Fruit fly (Drosophila melanogaster): ENCODE data around the gene Atu.

Gene Atu

dm6 chr3R:5588573-5588972, 24.6 kb upstream of the Atu start, which contains the start of gene PolZ2:
Gene PolZ2, plus strand, starts transcription at chr3R:5588873.
- no peak for TF ChIP-seq fd85E (GFP tag; optimal IDR thresholded peaks at IDR 0.05)
- no peak for TF ChIP-seq pdm3 (GFP tag; optimal IDR thresholded peaks at IDR 0.05)
- TF ChIP-seq CG10631 (GFP tag; optimal IDR thresholded peaks at IDR 0.05) = no peak
- TF ChIP-seq CG8319 (GFP tag; optimal IDR thresholded peaks at IDR 0.05) = no peak
- no peak for TF ChIP-seq CG7368 (GFP tag; optimal IDR thresholded peaks at IDR 0.05)
- TF ChIP-seq fd59A (GFP tag; optimal IDR thresholded peaks at IDR 0.05) = no peak
- TF ChIP-seq lz (GFP tag; optimal IDR thresholded peaks at IDR 0.05) = no peak
- TF ChIP-seq dsx (GFP tag; optimal IDR thresholded peaks at IDR 0.05; ENCODE audit: poor library complexity, severe bottlenecking) = no peak
- no peak for TF ChIP-seq vri (GFP tag; optimal IDR thresholded peaks at IDR 0.05)
- TF ChIP-seq Sox15 (GFP tag; optimal IDR thresholded peaks at IDR 0.05) = no peak
- TF ChIP-seq spab (GFP tag; optimal IDR thresholded peaks at IDR 0.05) = no peak
- TF ChIP-seq CG9139 (GFP tag; optimal IDR thresholded peaks at IDR 0.05) = no peak

- TF ChIP-seq Met (GFP tag; optimal IDR thresholded peaks at IDR 0.05) (no peak), fkh (GFP tag; optimal IDR thresholded peaks at IDR 0.05) (peak; percentile 92), dsx (GFP tag; optimal IDR thresholded peaks at IDR 0.05; ENCODE audit: poor library complexity, severe bottlenecking) (peak; percentile 38), CG6854 (GFP tag; optimal IDR thresholded peaks at IDR 0.05) (peak; percentile 10), lz (GFP tag; optimal IDR thresholded peaks at IDR 0.05) (peak; percentile 26), CG3032 (tag; optimal IDR thresholded peaks at IDR 0.05) (peak; percentile 58), CG31627 (GFP tag; optimal IDR thresholded peaks at IDR 0.05) (peak; percentile 49), Sox15 (GFP tag; optimal IDR thresholded peaks at IDR 0.05) (peak; percentile 2), cyc (GFP tag; optimal IDR thresholded peaks at IDR 0.05) (peak; percentile 37), topi (GFP tag; optimal IDR thresholded peaks at IDR 0.05) (peak; percentile 20), Ets96B (tag; optimal IDR thresholded peaks at IDR 0.05) (peak; percentile 7), net (GFP tag; optimal IDR thresholded peaks at IDR 0.05) (no peak), CG1621 (tag; optimal IDR thresholded peaks at IDR 0.05) (peak; percentile 9), Eip78C (GFP tag) (peak; percentile 61), esn (GFP tag; optimal IDR thresholded peaks at IDR 0.05) (peak; percentile 11), Hr38 (GFP tag; optimal IDR thresholded peaks at IDR 0.05) (no peak), CG32006 (GFP tag; optimal IDR thresholded peaks at IDR 0.05) (no peak), achi (GFP tag; optimal IDR thresholded peaks at IDR 0.05) (peak; percentile 95)
Observed at dm6 chr3R:5591398-5591853, 21.7 kb upstream of the Atu start, which contains the start of the genes noi and Vha26. Gene noi, minus strand, starts transcription at chr3R:5591459. Gene Vha26, plus strand, starts transcription at chr3R:5591763.

- TF ChIP-seq vri (GFP tag; optimal IDR thresholded peaks at IDR 0.05) = no peak
- TF ChIP-seq fkh (GFP tag; optimal IDR thresholded peaks at IDR 0.05) = peak; percentile 53
- TF ChIP-seq svp (GFP tag) = peak; percentile 93
- peak; percentile 52 for TF ChIP-seq Eip78C (GFP tag)
- TF ChIP-seq CG10631 (GFP tag; optimal IDR thresholded peaks at IDR 0.05) = no peak
- TF ChIP-seq lz (GFP tag; optimal IDR thresholded peaks at IDR 0.05) = no peak
- TF ChIP-seq CG8319 (GFP tag; optimal IDR thresholded peaks at IDR 0.05) = no peak
Observed at dm6 chr3R:5592009-5592572, 21.1 kb upstream of the Atu start.

- TF ChIP-seq eg (GFP tag; IDR thresholded peaks at IDR 0.05) (0 out of 3 replicates have a peak, but pooled peaks have one; percentile 22), svp (GFP tag) (no peak), dsx (GFP tag; optimal IDR thresholded peaks at IDR 0.05; ENCODE audit: poor library complexity, severe bottlenecking) (peak; percentile 97)
Observed at dm6 chr3R:5594878-5595277, 18.3 kb upstream of the Atu start.

dm6 chr3R:5599521-5600360, 13.4 kb upstream of the Atu start:
- TF ChIP-seq Eip78C (GFP tag) (peak; percentile 14), Met (GFP tag; optimal IDR thresholded peaks at IDR 0.05) (no peak), Blimp-1 (GFP tag; optimal IDR thresholded peaks at IDR 0.05) (peak; percentile 18)
